Worm (Caenorhabditis elegans) whole organism, L4 larva: ENCODE results near the gene fbxa-139.

ENCODE experiments used
- F44E2.7 ChIP-seq: fragments of 200-800 bp; sonication (Bioruptor generic); IDR thresholded peaks from 2 replicates; pipeline ENCODE4 v2.1.2; 2022; ENCODE audit warnings: missing genetic modification characterization, missing compliant biosample characterization
- ama-1 ChIP-seq: fragments of 150-350 bp; optimal IDR thresholded peaks from 2 replicates; lab custom pipeline; 2014; ENCODE audit warnings: inconsistent platforms, mixed read lengths
- egl-27 ChIP-seq: sonication (generic microtip); optimal IDR thresholded peaks from 3 replicates; lab custom pipeline; 2017; ENCODE audit warnings: missing biosample characterization, missing genetic modification reagents, missing genetic modification characterization
- hlh-11 ChIP-seq: fragments of 200-800 bp; sonication (Bioruptor generic); optimal IDR thresholded peaks from 2 replicates; lab custom pipeline; 2018; ENCODE audit warnings: mild to moderate bottlenecking, missing genetic modification characterization, missing compliant biosample characterization
- jun-1 ChIP-seq: fragments of 150-350 bp; optimal IDR thresholded peaks from 2 replicates; lab custom pipeline; 2014; ENCODE audit warnings: missing biosample characterization, missing genetic modification reagents, missing genetic modification characterization
- mdt-29 ChIP-seq: fragments of 200-800 bp; sonication (Bioruptor generic); IDR thresholded peaks from 2 replicates; pipeline ENCODE4 v1.3.6; 2022; ENCODE audit warnings: missing genetic modification reagents, missing genetic modification characterization, missing compliant biosample characterization
- nhr-6 ChIP-seq: fragments of 150-350 bp; optimal IDR thresholded peaks from 2 replicates; lab custom pipeline; 2014; ENCODE audit warnings: missing biosample characterization, missing genetic modification characterization
- nhr-77 ChIP-seq: fragments of 150-350 bp; optimal IDR thresholded peaks from 2 replicates; lab custom pipeline; 2014; ENCODE audit warnings: missing biosample characterization, missing genetic modification characterization
- pha-4 ChIP-seq, 2 experiments: fragments of 150-350 bp in 1 of 2; fragments of 200-800 bp in 1 of 2; sonication (Bioruptor generic) in 1 of 2; IDR thresholded peaks in 1 of 2; optimal IDR thresholded peaks in 1 of 2; 2 replicates each; pipeline versions ENCODE4 v1.3.6 to Lab custom; 2014 to 2022; ENCODE audit warnings: missing genetic modification characterization in 2 of 2, missing genetic modification reagents in 2 of 2, missing biosample characterization in 1 of 2, missing compliant biosample characterization in 1 of 2
- unc-39 ChIP-seq: sonication (generic microtip); optimal IDR thresholded peaks from 2 replicates; lab custom pipeline; 2017; ENCODE audit warnings: missing biosample characterization, missing genetic modification characterization
- unc-62 ChIP-seq, 3 experiments: fragments of 150-350 bp in 1 of 3; sonication (generic microtip); optimal IDR thresholded peaks in 2 of 3; peaks in 1 of 3; 1 replicate in 1 of 3; 2 replicates in 2 of 3; lab custom pipeline; 2014 to 2017; ENCODE audit warnings: missing biosample characterization in 3 of 3, missing genetic modification characterization in 3 of 3, missing genetic modification reagents in 3 of 3, missing genotype in 1 of 3

ce11 chrV:15575305-15575704 lies 19.2 kb downstream of the fbxa-139 start, which contains the start of gene mdt-28:
- no peak for TF ChIP-seq egl-27 (tag; lab: Kevin White, UChicago)
- TF ChIP-seq jun-1 (tag; lab: Kevin White, UChicago): no peak
- TF ChIP-seq F44E2.7: no peak
- TF ChIP-seq mdt-29: no peak
- no peak for TF ChIP-seq unc-39 (tag; lab: Kevin White, UChicago)
- no peak for TF ChIP-seq nhr-77 (tag; lab: Kevin White, UChicago)
- TF ChIP-seq unc-62 (GFP tag; optimal IDR thresholded peaks at IDR 0.05 in 1 of 2; lab: Kevin White, UChicago): no peak
- TF ChIP-seq unc-62 (tag; optimal IDR thresholded peaks at IDR 0.05; lab: Kevin White, UChicago): no peak
- TF ChIP-seq pha-4 (GFP tag; IDR thresholded peaks at IDR 0.05; lab: Robert Waterston, UW): no peak
- TF ChIP-seq pha-4 (tag; optimal IDR thresholded peaks at IDR 0.05; lab: Kevin White, UChicago): no peak
- no peak for TF ChIP-seq nhr-6
- TF ChIP-seq hlh-11 (tag; lab: Kevin White, UChicago): no peak
- no peak for TF ChIP-seq ama-1 (lab: Kevin White, UChicago)
